Fruit fly (Drosophila melanogaster) Kc167 (cell line): ENCODE measurements around the gene Srp72.

ENCODE experiments used
- Myc ChIP-seq: fragments of >200 bp; optimal IDR thresholded peaks from 2 replicates; lab custom pipeline; 2017; ENCODE audit warnings: missing external identifiers
- Sin3A ChIP-seq: fragments of >200 bp; optimal IDR thresholded peaks from 2 replicates; lab custom pipeline; 2018; ENCODE audit warnings: missing external identifiers
- h ChIP-seq: fragments of >200 bp; optimal IDR thresholded peaks from 3 replicates; lab custom pipeline; 2018; ENCODE audit warnings: missing external identifiers
- insv ChIP-seq: fragments of >200 bp; optimal IDR thresholded peaks from 3 replicates; lab custom pipeline; 2018; ENCODE audit warnings: missing external identifiers
- psq ChIP-seq: fragments of >200 bp; optimal IDR thresholded peaks from 2 replicates; lab custom pipeline; 2017; ENCODE audit warnings: missing external identifiers
- ttk ChIP-seq: sonication (Bioruptor generic); optimal IDR thresholded peaks from 2 replicates; lab custom pipeline; 2017; ENCODE audit warnings: missing external identifiers

Gene Srp72

DNA sequence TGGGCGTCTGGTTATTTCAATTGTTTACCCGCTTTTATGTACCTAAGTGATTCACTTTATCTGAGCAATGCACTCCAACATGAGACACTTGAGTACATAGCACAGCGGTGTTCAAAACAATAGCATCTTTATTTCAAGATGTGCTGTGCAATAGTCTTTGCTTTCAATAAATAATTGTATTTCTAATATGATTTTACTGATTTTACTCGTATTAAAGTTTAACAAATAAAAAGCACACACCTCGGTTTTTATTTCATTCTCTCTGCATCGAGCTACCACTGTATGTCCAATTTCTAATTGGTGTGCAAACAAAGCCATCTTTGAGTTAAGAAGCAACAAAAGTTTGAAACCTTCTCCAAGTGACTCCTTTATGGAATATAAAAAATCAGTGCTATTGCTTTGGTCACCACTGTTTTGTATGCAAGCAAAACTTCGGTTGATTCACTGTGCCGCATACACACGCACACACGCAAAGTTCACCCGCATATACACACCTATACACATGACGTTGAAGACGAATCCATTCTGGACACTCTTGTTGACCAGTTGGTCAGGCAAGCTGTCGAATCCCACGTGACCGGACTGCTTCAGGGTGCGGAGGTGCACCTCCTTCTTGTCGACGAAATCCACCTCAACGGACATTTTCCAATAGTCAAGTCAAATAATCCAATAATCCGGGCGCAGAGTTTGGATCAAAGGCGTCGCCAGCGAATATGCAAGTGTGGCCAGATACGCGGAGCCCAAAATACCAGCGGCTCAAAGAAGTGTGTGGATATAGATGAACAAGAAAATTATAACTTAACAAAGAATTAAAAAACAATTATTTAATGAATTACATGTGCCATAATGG is 656 bp upstream of the Srp72 start, which contains the start of gene Septin2:
Septin2 (minus strand) TSS at position 727 of the 850 bp plus-strand sequence.
- TF ChIP-seq insv (lab: Kevin White, UChicago) (no peak), ttk (lab: Kevin White, UChicago) (no peak), psq (lab: Kevin White, UChicago) (no peak), Myc (lab: Kevin White, UChicago) (no peak), Sin3A (no peak), h (no peak)

DNA sequence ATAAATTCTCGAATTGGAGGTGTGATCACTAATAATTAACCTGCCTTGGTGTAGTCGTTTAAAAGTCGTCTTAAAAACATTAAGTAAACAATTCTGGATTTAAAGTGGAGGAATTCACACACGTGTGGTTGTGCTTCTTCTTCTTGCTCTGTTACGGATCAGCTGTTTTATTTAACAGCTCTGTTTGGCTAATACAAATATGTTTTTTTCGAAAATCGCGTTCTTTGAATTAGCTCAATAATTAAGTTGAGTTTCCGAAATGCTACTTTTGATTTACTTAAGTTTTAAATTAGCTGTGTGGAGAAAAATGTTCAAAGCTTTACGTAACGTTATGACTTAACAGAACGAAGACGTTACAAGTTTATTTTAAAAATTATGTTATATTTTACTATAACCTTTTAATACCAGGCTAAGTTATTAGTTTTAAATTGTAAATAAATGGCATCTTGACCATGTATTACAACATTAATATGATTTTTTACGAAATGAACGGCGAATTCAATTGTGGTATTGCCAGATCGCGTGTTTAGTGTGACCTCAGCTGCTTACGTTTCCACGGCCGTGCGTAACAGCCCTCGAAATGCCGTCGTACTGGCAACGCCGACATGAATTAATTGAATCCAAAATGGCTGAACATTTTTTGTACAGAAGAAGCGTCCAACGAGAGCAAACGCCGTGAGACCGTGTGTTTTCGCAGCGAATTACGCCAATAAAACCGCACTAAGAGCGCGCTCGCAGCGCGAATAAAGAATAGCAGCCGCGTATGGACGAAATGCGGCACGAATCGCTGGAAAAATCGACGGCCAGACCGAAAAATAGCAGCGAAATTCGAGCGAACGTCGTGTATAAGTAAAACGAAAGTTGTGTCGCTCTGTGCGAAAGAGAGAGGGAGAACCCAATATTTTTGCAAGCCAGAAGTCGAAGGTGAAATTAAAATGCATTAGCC is 4.3 kb downstream of the Srp72 start, which contains the start of the genes Pus1 and bon:
Pus1 (minus strand) TSS at position 155 of the 946 bp plus-strand sequence.
bon (plus strand) TSS at position 623 of the 946 bp plus-strand sequence.
- TF ChIP-seq Myc (lab: Kevin White, UChicago) (no peak), h (no peak), psq (lab: Kevin White, UChicago) (no peak), ttk (lab: Kevin White, UChicago) (no peak), Sin3A (no peak), insv (lab: Kevin White, UChicago) (no peak)

DNA sequence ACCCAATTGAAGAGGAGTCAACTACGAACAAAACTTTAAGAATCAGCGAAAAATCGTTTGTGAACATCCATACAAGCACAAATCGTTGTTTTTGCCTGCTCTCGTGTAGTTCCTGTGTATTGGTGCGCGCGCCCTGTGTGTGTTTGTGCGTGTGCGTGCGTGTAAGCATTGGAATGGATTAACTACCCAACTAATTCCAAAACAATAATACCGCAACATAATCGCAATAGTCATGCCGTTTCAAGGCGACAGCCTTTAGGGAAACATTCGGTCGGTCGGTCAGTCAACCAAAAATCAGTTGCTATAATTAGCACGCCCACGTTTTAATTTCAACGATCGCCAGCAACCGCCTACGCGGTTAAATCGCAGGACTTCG is 4.9 kb downstream of the Srp72 start:
- no peak for TF ChIP-seq h
- TF ChIP-seq Myc (lab: Kevin White, UChicago), result no peak
- TF ChIP-seq insv (lab: Kevin White, UChicago), result no peak
- no peak for TF ChIP-seq ttk (lab: Kevin White, UChicago)
- no peak for TF ChIP-seq Sin3A
- no peak for TF ChIP-seq psq (lab: Kevin White, UChicago)

- TF ChIP-seq Myc (lab: Kevin White, UChicago) (no peak), Sin3A (no peak), psq (lab: Kevin White, UChicago) (no peak), ttk (lab: Kevin White, UChicago) (no peak), insv (lab: Kevin White, UChicago) (no peak), h (no peak)
Measured at dm6 chr3R:20594194-20595144, 6.0 kb downstream of the Srp72 start.

- no peak for TF ChIP-seq psq (lab: Kevin White, UChicago)
- no peak for TF ChIP-seq Sin3A
- TF ChIP-seq ttk (lab: Kevin White, UChicago), result no peak
- TF ChIP-seq Myc (lab: Kevin White, UChicago), result no peak
- TF ChIP-seq insv (lab: Kevin White, UChicago), result no peak
- no peak for TF ChIP-seq h
Measured at dm6 chr3R:20595145-20595812, 6.8 kb downstream of the Srp72 start.

dm6 chr3R:20595901-20596300 is 7.4 kb downstream of the Srp72 start:
- TF ChIP-seq Sin3A (no peak), insv (lab: Kevin White, UChicago) (no peak), Myc (lab: Kevin White, UChicago) (no peak), h (no peak), ttk (lab: Kevin White, UChicago) (no peak), psq (lab: Kevin White, UChicago) (no peak)

DNA sequence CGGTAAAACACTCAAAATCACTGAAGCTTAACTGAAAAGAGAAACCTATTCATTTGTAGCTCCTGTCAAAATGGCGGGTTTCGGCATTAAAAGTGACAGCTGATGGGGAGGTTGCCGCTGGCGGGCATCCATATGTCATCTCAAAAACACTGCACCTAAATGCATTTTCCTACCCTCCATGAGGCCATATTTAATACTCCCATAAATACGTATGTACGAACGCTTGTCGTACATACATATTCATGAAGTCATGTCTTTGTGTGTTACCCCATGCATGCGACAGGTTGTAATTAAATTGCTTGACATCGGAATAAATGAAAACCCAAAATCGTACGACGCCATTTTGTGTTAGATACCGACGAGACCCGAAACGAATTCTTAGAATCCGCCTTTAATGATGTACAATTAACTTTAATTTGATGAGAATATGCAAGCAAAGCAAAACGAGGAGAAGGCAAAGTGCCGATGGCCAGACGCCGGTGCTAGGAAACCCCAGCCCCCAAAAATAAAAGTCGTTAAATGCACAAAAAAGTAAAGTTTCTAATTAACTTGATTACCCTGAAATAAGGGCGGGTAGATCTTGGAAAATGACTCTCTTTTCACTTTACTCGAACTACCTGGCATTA is 7.9 kb downstream of the Srp72 start:
- no peak for TF ChIP-seq ttk (lab: Kevin White, UChicago)
- TF ChIP-seq h, result no peak
- no peak for TF ChIP-seq insv (lab: Kevin White, UChicago)
- no peak for TF ChIP-seq Myc (lab: Kevin White, UChicago)
- TF ChIP-seq Sin3A, result no peak
- TF ChIP-seq psq (lab: Kevin White, UChicago), result no peak

DNA sequence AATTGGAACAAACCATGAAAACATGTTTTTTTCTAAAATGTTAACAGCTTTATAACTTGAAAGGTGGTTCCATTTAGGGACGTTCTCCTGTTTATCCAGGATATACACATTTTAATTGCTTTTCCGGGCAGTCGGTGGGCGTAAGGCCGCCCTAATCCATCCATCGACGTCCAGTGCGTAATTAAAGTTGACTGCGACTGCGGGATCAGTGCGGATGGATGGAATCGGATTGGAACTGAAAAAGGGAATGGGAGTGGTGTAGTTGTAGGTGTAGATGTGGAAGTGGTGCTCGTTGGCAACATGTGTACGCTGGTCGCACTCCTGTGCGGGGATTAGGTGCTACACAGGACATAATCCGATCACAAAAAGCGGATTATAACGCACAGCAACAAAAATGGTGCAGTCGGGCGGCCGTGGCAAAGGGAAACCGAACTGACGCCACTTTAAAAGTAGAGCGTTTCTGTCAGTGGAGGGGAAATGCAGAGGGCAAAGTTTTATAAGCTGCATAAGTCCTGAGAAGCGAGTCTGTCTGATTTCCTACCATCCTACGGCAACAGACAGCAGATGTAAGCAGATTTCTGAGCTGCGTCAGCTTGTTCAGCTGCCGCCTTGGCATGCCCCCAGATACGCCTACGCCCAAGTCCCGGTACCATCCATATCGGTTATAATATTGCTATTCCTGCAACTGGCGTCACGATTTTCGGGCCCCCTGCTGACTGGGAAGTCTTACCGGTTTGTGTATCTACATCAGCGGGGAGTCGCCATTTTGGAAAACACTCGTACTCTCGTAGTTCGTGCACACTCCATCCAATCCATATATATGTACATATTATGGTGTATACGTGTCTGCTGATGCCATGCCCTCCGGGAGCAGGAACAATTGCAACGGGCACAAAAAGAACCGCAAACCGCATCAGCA is 9.2 kb downstream of the Srp72 start:
- TF ChIP-seq psq (lab: Kevin White, UChicago) (no peak), h (no peak), ttk (lab: Kevin White, UChicago) (no peak), Sin3A (no peak), insv (lab: Kevin White, UChicago) (no peak), Myc (lab: Kevin White, UChicago) (no peak)

dm6 chr3R:20600109-20600508 is 11.6 kb downstream of the Srp72 start:
- no peak for TF ChIP-seq insv (lab: Kevin White, UChicago)
- no peak for TF ChIP-seq ttk (lab: Kevin White, UChicago)
- TF ChIP-seq h, result no peak
- TF ChIP-seq Myc (lab: Kevin White, UChicago), result no peak
- TF ChIP-seq Sin3A, result no peak
- TF ChIP-seq psq (lab: Kevin White, UChicago), result no peak
